Worm (Caenorhabditis elegans) whole organism, L1 larva: ENCODE results near the gene srh-45.

Source experiments
- dpl-1 ChIP-seq, 3 experiments: fragments of 150-350 bp in 2 of 3; sonication (generic microtip) in 1 of 3; optimal IDR thresholded peaks; 2 replicates each; lab custom pipeline; 2014 to 2017; ENCODE audit warnings: missing biosample characterization in 3 of 3, missing genetic modification characterization in 3 of 3, missing genetic modification reagents in 3 of 3
- mdl-1 ChIP-seq, 2 experiments: fragments of 150-350 bp; optimal IDR thresholded peaks; 2 replicates each; lab custom pipeline; 2014 to 2017; ENCODE audit warnings: missing biosample characterization in 2 of 2, missing genetic modification characterization in 2 of 2, inconsistent platforms in 1 of 2
- nhr-237 ChIP-seq: fragments of 150-350 bp; optimal IDR thresholded peaks from 2 replicates; lab custom pipeline; 2014; ENCODE audit warnings: missing biosample characterization, missing genetic modification characterization
- nhr-47 ChIP-seq: sonication (generic microtip); optimal IDR thresholded peaks from 2 replicates; lab custom pipeline; 2016; ENCODE audit warnings: mild to moderate bottlenecking, missing genetic modification characterization, moderate library complexity, missing compliant biosample characterization
- nhr-71 ChIP-seq: sonication (generic microtip); optimal IDR thresholded peaks from 2 replicates; lab custom pipeline; 2016; ENCODE audit warnings: mild to moderate bottlenecking, missing genetic modification characterization, moderate library complexity, missing compliant biosample characterization
- nhr-84 ChIP-seq: sonication (generic microtip); optimal IDR thresholded peaks from 2 replicates; lab custom pipeline; 2017; ENCODE audit warnings: missing biosample characterization, missing genetic modification characterization
- nhr-85 ChIP-seq: sonication (generic microtip); peaks from one replicate; lab custom pipeline; 2016; ENCODE audit warnings: missing genetic modification characterization, inconsistent platforms, missing compliant biosample characterization
- snpc-4 ChIP-seq: fragments of 150-350 bp; optimal IDR thresholded peaks from 2 replicates; lab custom pipeline; 2014; ENCODE audit warnings: missing biosample characterization, missing genetic modification characterization
- tbx-2 ChIP-seq: sonication (generic microtip); optimal IDR thresholded peaks from 2 replicates; lab custom pipeline; 2016; ENCODE audit warnings: missing genetic modification characterization, missing compliant biosample characterization

- TF ChIP-seq mdl-1 (tag; optimal IDR thresholded peaks at IDR 0.05; lab: Kevin White, UChicago) (no peak), nhr-237 (tag; lab: Kevin White, UChicago) (no peak), tbx-2 (no peak), nhr-47 (tag; lab: Kevin White, UChicago) (no peak), nhr-71 (no peak), dpl-1 (GFP tag; optimal IDR thresholded peaks at IDR 0.05; lab: Kevin White, UChicago) (no peak), nhr-85 (tag; lab: Kevin White, UChicago) (no peak), nhr-84 (no peak), snpc-4 (tag; lab: Kevin White, UChicago) (no peak)
These were observed 41.8 kb downstream of the srh-45 start, which contains the start of gene F07B10.4 for ce11 chrV:11263025-11263424.
